Worm (Caenorhabditis elegans) whole organism, L2 larva: ENCODE data around the gene ZK1098.9.

Source experiments
- R02D3.7 ChIP-seq: fragments of 150-350 bp; optimal IDR thresholded peaks from 2 replicates; lab custom pipeline; 2014; ENCODE audit warnings: missing biosample characterization, missing genetic modification characterization
- Y55F3AM.14 ChIP-seq: fragments of 200-800 bp; sonication (Bioruptor generic); optimal IDR thresholded peaks from 2 replicates; lab custom pipeline; 2018; ENCODE audit warnings: mild to moderate bottlenecking, missing genetic modification characterization, missing compliant biosample characterization
- ZK546.5 ChIP-seq: sonication (generic microtip); optimal IDR thresholded peaks from 2 replicates; lab custom pipeline; 2017; ENCODE audit warnings: missing biosample characterization, missing genetic modification characterization
- ama-1 ChIP-seq: fragments of 150-350 bp; optimal IDR thresholded peaks from 2 replicates; lab custom pipeline; 2018; ENCODE audit warnings: inconsistent platforms
- elt-3 ChIP-seq: sonication (generic microtip); optimal IDR thresholded peaks from 2 replicates; lab custom pipeline; 2017; ENCODE audit warnings: missing biosample characterization, missing genetic modification characterization
- gmeb-1 ChIP-seq: fragments of 150-350 bp; optimal IDR thresholded peaks from 2 replicates; lab custom pipeline; 2014; ENCODE audit warnings: missing biosample characterization, missing genetic modification characterization
- lin-13 ChIP-seq: fragments of 150-350 bp; optimal IDR thresholded peaks from 2 replicates; lab custom pipeline; 2014; ENCODE audit warnings: missing biosample characterization, missing genetic modification reagents, missing genetic modification characterization
- lsy-2 ChIP-seq, 2 experiments: fragments of 150-350 bp in 1 of 2; sonication (generic microtip) in 1 of 2; optimal IDR thresholded peaks; 2 replicates each; lab custom pipeline; 2014 to 2017; ENCODE audit warnings: missing biosample characterization in 2 of 2, missing genetic modification characterization in 2 of 2
- nhr-237 ChIP-seq: fragments of 150-350 bp; optimal IDR thresholded peaks from 2 replicates; lab custom pipeline; 2014; ENCODE audit warnings: missing biosample characterization, missing genetic modification characterization
- nhr-6 ChIP-seq: fragments of 150-350 bp; optimal IDR thresholded peaks from 2 replicates; lab custom pipeline; 2014; ENCODE audit warnings: missing biosample characterization, missing genetic modification characterization
- skn-1 ChIP-seq: sonication (generic microtip); optimal IDR thresholded peaks from 2 replicates; lab custom pipeline; 2017; ENCODE audit warnings: missing biosample characterization, missing genetic modification characterization
- snpc-4 ChIP-seq: fragments of 150-350 bp; optimal IDR thresholded peaks from 2 replicates; lab custom pipeline; 2014; ENCODE audit warnings: missing biosample characterization, missing genetic modification characterization
- zag-1 ChIP-seq: fragments of 150-350 bp; optimal IDR thresholded peaks from 2 replicates; lab custom pipeline; 2014; ENCODE audit warnings: missing biosample characterization, missing genetic modification characterization

ce11 chrIII:9585314-9585713 lies 41.1 kb downstream of the ZK1098.9 start:
- TF ChIP-seq skn-1 (tag; lab: Kevin White, UChicago) (no peak), Y55F3AM.14 (GFP tag; lab: Kevin White, UChicago) (no peak), lsy-2 (tag; optimal IDR thresholded peaks at IDR 0.05; lab: Kevin White, UChicago) (peak; percentile 8 to 40), nhr-6 (tag; lab: Kevin White, UChicago) (no peak), ZK546.5 (tag; lab: Kevin White, UChicago) (no peak), nhr-237 (tag; lab: Kevin White, UChicago) (no peak), lin-13 (GFP tag; lab: Kevin White, UChicago) (no peak), elt-3 (no peak), gmeb-1 (tag; lab: Kevin White, UChicago) (no peak), snpc-4 (tag; lab: Kevin White, UChicago) (no peak), R02D3.7 (tag; lab: Kevin White, UChicago) (no peak), zag-1 (no peak), ama-1 (no peak)
